Worm (Caenorhabditis elegans): ENCODE data around the gene dsl-6.
A peak's percentile ranks its signal among the peaks of the same experiment; 100 is the strongest.

Gene dsl-6

ce11 chrIV:11379254-11379653 lies 18.9 kb downstream of the dsl-6 start, which contains the start of gene fbxb-76:
fbxb-76 (minus strand) TSS chrIV:11379354.
- TF ChIP-seq hsf-1 (GFP tag; IDR thresholded peaks at IDR 0.05) (no peak), dpff-1 (tag; optimal IDR thresholded peaks at IDR 0.05) (no peak), attf-6 (GFP tag; IDR thresholded peaks at IDR 0.05) (no peak), D2030.7 (GFP tag; IDR thresholded peaks at IDR 0.05) (no peak)

DNA sequence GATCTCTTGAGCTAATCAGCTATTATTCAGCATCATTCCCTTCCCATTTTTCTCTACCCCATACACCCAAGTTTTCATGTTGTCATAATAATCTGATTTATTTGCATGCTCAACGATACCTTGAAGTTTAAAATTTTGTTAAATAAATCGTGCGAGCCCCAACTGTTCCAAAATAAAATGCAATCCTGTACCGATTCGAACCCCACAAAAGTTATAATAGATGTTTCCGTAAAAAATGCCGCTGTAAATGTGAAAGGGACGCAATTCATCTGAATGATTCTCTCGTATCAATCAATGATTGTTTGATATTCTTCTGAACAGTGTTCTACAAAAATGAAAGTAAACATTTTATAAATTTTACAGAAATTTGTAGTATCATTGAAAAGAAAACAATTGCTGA lies 20.7 kb downstream of the dsl-6 start:
- TF ChIP-seq tlf-1 (GFP tag; optimal IDR thresholded peaks at IDR 0.05) (peak; percentile 78), snpc-3.4 (tag; optimal IDR thresholded peaks at IDR 0.05) (peak; percentile 60), Y95B8A.8 (GFP tag; IDR thresholded peaks at IDR 0.05) (peak; percentile 88), xnd-1 (tag; optimal IDR thresholded peaks at IDR 0.05) (peak; percentile 47), bed-1 (GFP tag; IDR thresholded peaks at IDR 0.05) (no peak), tbp1 (GFP tag; optimal IDR thresholded peaks at IDR 0.05) (peak; percentile 57), repo-1 (tag; optimal IDR thresholded peaks at IDR 0.05) (peak; percentile 55), F57C9.4 (tag; optimal IDR thresholded peaks at IDR 0.05) (no peak), Y56A3A.18 (GFP tag; IDR thresholded peaks at IDR 0.05) (peak; percentile 73; the same call in 1 of the 2 replicates), ekl-4 (GFP tag; IDR thresholded peaks at IDR 0.05) (peak; percentile 88), D2030.7 (GFP tag; IDR thresholded peaks at IDR 0.05) (peak; percentile 52), F52B5.7 (tag; optimal IDR thresholded peaks at IDR 0.05) (peak; percentile 22), cebp-2 (GFP tag; IDR thresholded peaks at IDR 0.05) (peak; percentile 63; the same call in 1 of the 2 replicates), Y53F4B.3 (GFP tag; IDR thresholded peaks at IDR 0.05) (no peak), mes-4 (tag; optimal IDR thresholded peaks at IDR 0.05) (peak; percentile 52), lsl-1 (GFP tag; optimal IDR thresholded peaks at IDR 0.05) (peak; percentile 57), hmg-1.2 (GFP tag; IDR thresholded peaks at IDR 0.05) (peak; percentile 47), hrde-1 (tag; optimal IDR thresholded peaks at IDR 0.05; ENCODE audit: borderline replicate concordance) (peak; percentile 91), sdz-38 (tag; optimal IDR thresholded peaks at IDR 0.05) (no peak), gei-17 (GFP tag; optimal IDR thresholded peaks at IDR 0.05) (no peak), athp-1 (tag; optimal IDR thresholded peaks at IDR 0.05) (peak; percentile 37), Y53G8AR.9 (GFP tag; conservative IDR thresholded peaks at IDR 0.05) (peak; percentile 94), ceh-91 (GFP tag; IDR thresholded peaks at IDR 0.05) (0 out of 2 replicates have a peak, but pooled peaks have one; percentile 18), madf-3 (GFP tag; IDR thresholded peaks at IDR 0.05) (peak; percentile 82), F33H1.4 (GFP tag; IDR thresholded peaks at IDR 0.05) (no peak; the same call in 1 of the 2 replicates), lin-54 (GFP tag; optimal IDR thresholded peaks at IDR 0.05) (peak; percentile 71), T07F8.4 (tag; optimal IDR thresholded peaks at IDR 0.05) (no peak), snpc-4 (GFP tag; optimal IDR thresholded peaks at IDR 0.05) (no peak), snpc-4 (tag; optimal IDR thresholded peaks at IDR 0.05) (peak in 2 of 4 experiments; percentile 14 to 24), snpc-1.1 (tag; optimal IDR thresholded peaks at IDR 0.05; ENCODE audit: insufficient read depth) (no peak), ztf-25 (GFP tag; IDR thresholded peaks at IDR 0.05) (peak; percentile 63; the same call in 1 of the 2 replicates), nhr-27 (tag; optimal IDR thresholded peaks at IDR 0.05) (peak; percentile 11), die-1 (tag; optimal IDR thresholded peaks at IDR 0.05) (peak; percentile 56), hlh-12 (tag; optimal IDR thresholded peaks at IDR 0.05) (no peak), madf-8 (GFP tag; conservative IDR thresholded peaks at IDR 0.05) (peak; percentile 41; the same call in 1 of the 2 replicates), atf-7 (tag; optimal IDR thresholded peaks at IDR 0.05) (peak; percentile 53), F49E8.2 (tag; optimal IDR thresholded peaks at IDR 0.05; ENCODE audit: insufficient read depth) (peak; percentile 76), snpc-1.3 (tag; optimal IDR thresholded peaks at IDR 0.05; ENCODE audit: insufficient read depth) (peak; percentile 69), C17E4.6 (GFP tag; IDR thresholded peaks at IDR 0.05) (0 out of 2 replicates have a peak, but pooled peaks have one; percentile 27), egl-44 (GFP tag; IDR thresholded peaks at IDR 0.05) (0 out of 2 replicates have a peak, but pooled peaks have one; percentile 55), let-526 (GFP tag; IDR thresholded peaks at IDR 0.05) (no peak), rpc-1 (optimal IDR thresholded peaks at IDR 0.05) (no peak), rpc-1 (tag; optimal IDR thresholded peaks at IDR 0.05) (peak; percentile 2)
